Worm (Caenorhabditis elegans): ENCODE results near the gene col-115.

col-115 gene

DNA sequence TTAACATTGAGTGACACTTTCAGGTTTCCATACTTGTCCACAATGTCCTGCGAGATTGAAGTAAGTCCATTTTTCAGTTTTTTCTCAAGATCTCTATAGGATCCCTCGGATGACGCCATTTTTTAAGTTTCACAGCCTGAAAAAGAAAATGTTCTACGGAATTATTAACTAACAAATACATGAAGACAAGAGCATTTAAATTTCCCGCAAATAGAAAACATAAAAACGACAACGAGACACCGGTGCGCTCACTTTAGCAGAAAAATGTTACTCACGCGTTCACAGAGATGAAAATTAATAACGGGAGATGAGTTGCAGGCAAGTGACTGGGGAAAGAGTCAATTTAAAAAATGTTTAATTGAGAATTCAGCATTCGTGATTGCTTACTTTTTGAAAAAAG lies 42.0 kb upstream of the col-115 start, which contains the start of gene czw-1:
Gene czw-1, minus strand, starts transcription at position 369 of the 400 bp plus-strand sequence.
- TF ChIP-seq lin-11 (tag; optimal IDR thresholded peaks at IDR 0.05) (no peak), ref-2 (tag; optimal IDR thresholded peaks at IDR 0.05) (no peak), ztf-16 (tag; optimal IDR thresholded peaks at IDR 0.05) (no peak), zip-5 (tag; optimal IDR thresholded peaks at IDR 0.05) (no peak), ceh-6 (GFP tag; optimal IDR thresholded peaks at IDR 0.05) (no peak), gmeb-2 (tag; optimal IDR thresholded peaks at IDR 0.05) (no peak), mec-3 (tag; optimal IDR thresholded peaks at IDR 0.05; ENCODE audit: borderline replicate concordance) (no peak), unc-3 (GFP tag; conservative IDR thresholded peaks at IDR 0.05) (no peak), unc-3 (tag; optimal IDR thresholded peaks at IDR 0.05) (no peak), pat-9 (tag; optimal IDR thresholded peaks at IDR 0.05) (no peak), fkh-10 (GFP tag; optimal IDR thresholded peaks at IDR 0.05) (no peak), ceh-30 (tag; optimal IDR thresholded peaks at IDR 0.05) (no peak), ceh-31 (tag; optimal IDR thresholded peaks at IDR 0.05) (no peak), ama-1 (optimal IDR thresholded peaks at IDR 0.05) (no peak), tbx-2 (tag; optimal IDR thresholded peaks at IDR 0.05) (no peak), T23F11.4 (GFP tag; optimal IDR thresholded peaks at IDR 0.05) (no peak), pax-1 (tag; optimal IDR thresholded peaks at IDR 0.05) (no peak), pha-2 (tag; optimal IDR thresholded peaks at IDR 0.05) (no peak), odd-2 (tag; optimal IDR thresholded peaks at IDR 0.05) (no peak)

DNA sequence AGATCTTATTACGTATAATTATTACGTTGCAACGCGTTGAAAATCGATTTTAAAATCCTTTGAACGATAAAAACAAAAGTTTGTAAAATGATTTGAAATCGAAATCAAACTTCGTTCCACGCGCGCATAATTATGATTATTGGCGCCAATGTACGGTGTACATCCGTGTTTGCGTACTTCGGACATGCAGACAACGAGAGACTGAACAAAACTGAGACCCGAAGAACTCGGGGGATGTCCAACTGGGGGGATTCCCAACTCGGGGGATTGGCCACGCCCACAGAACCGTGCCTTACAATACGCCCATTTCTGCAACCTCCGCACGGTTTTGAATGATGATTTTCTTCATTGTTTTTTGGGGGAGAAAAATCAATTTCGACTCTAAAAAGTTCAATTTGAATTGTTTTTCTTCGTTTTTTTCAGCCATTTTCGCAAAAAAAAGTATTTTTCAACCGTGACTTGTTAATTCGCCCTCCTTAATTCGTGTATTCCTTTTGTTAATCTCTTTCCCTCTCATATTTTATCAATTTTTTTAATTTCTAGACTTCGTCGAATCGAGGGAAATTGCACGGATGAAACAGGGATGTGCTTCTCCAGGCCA lies 41.5 kb upstream of the col-115 start, which contains the start of gene F20D12.12:
Gene F20D12.12, plus strand, starts transcription at position 542 of the 601 bp plus-strand sequence.
- TF ChIP-seq elt-2 (tag; optimal IDR thresholded peaks at IDR 0.05): peak; percentile 44
- peak; percentile 79 for TF ChIP-seq rnt-1 (tag; optimal IDR thresholded peaks at IDR 0.05)
- peak; percentile 4 for TF ChIP-seq hlh-15 (tag; optimal IDR thresholded peaks at IDR 0.05)
- TF ChIP-seq tbx-2 (tag; optimal IDR thresholded peaks at IDR 0.05): peak; percentile 81
- peak; percentile 67 for TF ChIP-seq unc-42 (tag; optimal IDR thresholded peaks at IDR 0.05)
- peak; percentile 46 for TF ChIP-seq ttx-3 (tag; optimal IDR thresholded peaks at IDR 0.05)
- peak; percentile 72 for TF ChIP-seq nfya-1 (tag; optimal IDR thresholded peaks at IDR 0.05)
- TF ChIP-seq ceh-45 (GFP tag; IDR thresholded peaks at IDR 0.05): peak; percentile 58; the same call in 1 of the 2 replicates
- peak; percentile 46 for TF ChIP-seq fax-1 (tag; optimal IDR thresholded peaks at IDR 0.05)
- peak; percentile 51 for TF ChIP-seq zip-5 (tag; optimal IDR thresholded peaks at IDR 0.05)
- TF ChIP-seq tbx-7 (tag; optimal IDR thresholded peaks at IDR 0.05): peak; percentile 64
- peak; percentile 68 for TF ChIP-seq ceh-14 (tag; optimal IDR thresholded peaks at IDR 0.05)
- peak; percentile 45 for TF ChIP-seq ceh-2 (tag; optimal IDR thresholded peaks at IDR 0.05)
- peak; percentile 32 for TF ChIP-seq unc-86 (tag; optimal IDR thresholded peaks at IDR 0.05)
- peak; percentile 68 for TF ChIP-seq ref-2 (tag; optimal IDR thresholded peaks at IDR 0.05)
- peak; percentile 85 for TF ChIP-seq ceh-31 (tag; optimal IDR thresholded peaks at IDR 0.05)
- TF ChIP-seq C08G9.2 (tag; optimal IDR thresholded peaks at IDR 0.05): peak; percentile 66
- TF ChIP-seq fkh-6 (tag; optimal IDR thresholded peaks at IDR 0.05): peak; percentile 31
- peak; percentile 14 for TF ChIP-seq ahr-1 (tag; optimal IDR thresholded peaks at IDR 0.05)
- peak; percentile 72 for TF ChIP-seq ceh-34 (tag; optimal IDR thresholded peaks at IDR 0.05)
- peak; percentile 50 for TF ChIP-seq F13H6.1 (tag; optimal IDR thresholded peaks at IDR 0.05)
- peak; percentile 56 for TF ChIP-seq ets-4 (tag; optimal IDR thresholded peaks at IDR 0.05)
- TF ChIP-seq unc-3 (GFP tag; conservative IDR thresholded peaks at IDR 0.05): peak; percentile 34; the same call in 1 of the 2 replicates
- TF ChIP-seq unc-3 (tag; optimal IDR thresholded peaks at IDR 0.05): peak; percentile 32
- peak; percentile 76 for TF ChIP-seq ceh-18 (tag; optimal IDR thresholded peaks at IDR 0.05)
- peak; percentile 22 for TF ChIP-seq mec-3 (tag; optimal IDR thresholded peaks at IDR 0.05; ENCODE audit: borderline replicate concordance)

- TF ChIP-seq ceh-45 (GFP tag; IDR thresholded peaks at IDR 0.05): peak; percentile 43; the same call in 1 of the 2 replicates
- TF ChIP-seq dmd-4 (tag; optimal IDR thresholded peaks at IDR 0.05; ENCODE audit: borderline replicate concordance): peak; percentile 6
- peak; percentile 11 for TF ChIP-seq zip-5 (tag; optimal IDR thresholded peaks at IDR 0.05)
- TF ChIP-seq ceh-31 (tag; optimal IDR thresholded peaks at IDR 0.05): peak; percentile 72
- peak; percentile 11 for TF ChIP-seq nfya-1 (tag; optimal IDR thresholded peaks at IDR 0.05)
- TF ChIP-seq elt-2 (tag; optimal IDR thresholded peaks at IDR 0.05): peak; percentile 5
- peak; percentile 59 for TF ChIP-seq tbx-2 (tag; optimal IDR thresholded peaks at IDR 0.05)
- TF ChIP-seq F13H6.1 (tag; optimal IDR thresholded peaks at IDR 0.05): peak; percentile 9
- peak; percentile 53 for TF ChIP-seq C08G9.2 (tag; optimal IDR thresholded peaks at IDR 0.05)
- TF ChIP-seq ceh-18 (tag; optimal IDR thresholded peaks at IDR 0.05): peak; percentile 8
Measured at ce11 chrIV:7948290-7948689, 40.2 kb upstream of the col-115 start, which contains the start of gene mcm-3AP. Gene mcm-3AP, plus strand, starts transcription at chrIV:7948672.

Measured in whole organism, late embryonic.